Comparison of ENCODE assay signal across 5 worm cellular contexts in the genomic region with DNA sequence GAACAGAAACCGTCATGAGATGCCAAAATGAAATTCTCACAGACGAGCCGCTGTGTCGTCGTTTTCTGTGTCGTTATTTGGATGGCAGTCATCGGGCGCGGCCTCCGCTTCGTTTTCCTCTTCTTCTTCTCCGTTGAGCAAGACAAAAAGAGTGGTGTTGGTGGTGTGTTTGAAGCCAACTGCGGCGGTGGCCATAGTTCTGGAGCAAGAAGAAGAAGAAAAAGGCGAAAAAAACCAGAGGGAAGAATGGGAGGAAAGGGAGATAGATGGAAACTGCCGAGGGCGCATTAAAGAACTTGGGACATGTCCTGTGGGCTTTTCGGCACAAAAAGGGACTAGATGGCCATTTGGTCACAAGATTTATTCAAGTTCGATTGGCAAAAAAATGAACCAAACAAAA.
TF ChIP-seq lines count a peak whose summit lies in the region.

TSS of gene F53B1.9 (minus strand) at position 195 of the 400 bp plus-strand sequence.

TF ChIP-seq in whole organism, L1 larva, 84 proteins besides CTCF, POLR2A, EP300 and RAD21:
- TF ChIP-seq lin-14 (GFP tag; optimal IDR thresholded peaks at IDR 0.05; lab: Kevin White, UChicago) (peak; percentile 69), ceh-82 (tag; optimal IDR thresholded peaks at IDR 0.05; lab: Kevin White, UChicago) (no peak)

TF ChIP-seq in whole organism, L3 larva, 47 proteins besides CTCF, POLR2A, EP300 and RAD21:
- TF ChIP-seq egl-27 (tag; optimal IDR thresholded peaks at IDR 0.05; lab: Kevin White, UChicago) (no peak), nfya-1 (tag; optimal IDR thresholded peaks at IDR 0.05; lab: Kevin White, UChicago; ENCODE audit: insufficient read depth) (peak; percentile 15), lin-39 (tag; optimal IDR thresholded peaks at IDR 0.05; lab: Kevin White, UChicago) (peak; percentile 50), hmg-11 (tag; optimal IDR thresholded peaks at IDR 0.05; lab: Kevin White, UChicago) (peak; percentile 44)

TF ChIP-seq in whole organism, L4 larva, 104 proteins besides CTCF, POLR2A, EP300 and RAD21:
- no peak for TF ChIP-seq F10B5.3 (tag; optimal IDR thresholded peaks at IDR 0.05; lab: Kevin White, UChicago)
- peak; percentile 17 for TF ChIP-seq hlh-30 (tag; optimal IDR thresholded peaks at IDR 0.05; lab: Kevin White, UChicago; ENCODE audit: insufficient read depth)
- peak; percentile 8; the same call in 1 of the 2 replicates for TF ChIP-seq set-16 (GFP tag; IDR thresholded peaks at IDR 0.05; lab: Robert Waterston, UW)
- 0 out of 2 replicates have a peak, but pooled peaks have one; percentile 9 for TF ChIP-seq hmg-1.1 (GFP tag; IDR thresholded peaks at IDR 0.05; lab: Robert Waterston, UW)
- no peak for TF ChIP-seq ama-1 (optimal IDR thresholded peaks at IDR 0.05; lab: Kevin White, UChicago)
- peak; percentile 6 for TF ChIP-seq mes-2 (tag; optimal IDR thresholded peaks at IDR 0.05; lab: Kevin White, UChicago; ENCODE audit: poor library complexity, severe bottlenecking)

TF ChIP-seq in whole organism, late embryonic, 69 proteins besides CTCF, POLR2A, EP300 and RAD21:
- TF ChIP-seq Y22D7AL.16 (tag; optimal IDR thresholded peaks at IDR 0.05; lab: Kevin White, UChicago) (no peak), hlh-15 (tag; optimal IDR thresholded peaks at IDR 0.05; lab: Kevin White, UChicago) (no peak), pha-2 (tag; optimal IDR thresholded peaks at IDR 0.05; lab: Kevin White, UChicago) (no peak), nfya-1 (tag; optimal IDR thresholded peaks at IDR 0.05; lab: Kevin White, UChicago) (no peak), unc-42 (tag; optimal IDR thresholded peaks at IDR 0.05; lab: Kevin White, UChicago) (peak; percentile 30)

TF ChIP-seq in whole organism, mixed stage, embryonic, 35 proteins besides CTCF, POLR2A, EP300 and RAD21:
- TF ChIP-seq nhr-237 (tag; optimal IDR thresholded peaks at IDR 0.05; lab: Kevin White, UChicago) (no peak), cnd-1 (tag; optimal IDR thresholded peaks at IDR 0.05; lab: Kevin White, UChicago) (no peak), ces-1 (GFP tag; optimal IDR thresholded peaks at IDR 0.05; lab: Kevin White, UChicago) (peak; percentile 2)
